Worm (Caenorhabditis elegans) whole organism, L2 larva: ENCODE results near the gene T20B3.1.

Experiments used
- R02D3.7 ChIP-seq: fragments of 150-350 bp; optimal IDR thresholded peaks from 2 replicates; lab custom pipeline; 2014; ENCODE audit warnings: missing biosample characterization, missing genetic modification characterization
- Y55F3AM.14 ChIP-seq: fragments of 200-800 bp; sonication (Bioruptor generic); optimal IDR thresholded peaks from 2 replicates; lab custom pipeline; 2018; ENCODE audit warnings: mild to moderate bottlenecking, missing genetic modification characterization, missing compliant biosample characterization
- alr-1 ChIP-seq: fragments of 150-350 bp; optimal IDR thresholded peaks from 2 replicates; lab custom pipeline; 2014; ENCODE audit warnings: missing biosample characterization, missing genetic modification characterization
- ama-1 ChIP-seq: fragments of 150-350 bp; optimal IDR thresholded peaks from 2 replicates; lab custom pipeline; 2018; ENCODE audit warnings: inconsistent platforms
- ceh-82 ChIP-seq: fragments of 150-350 bp; optimal IDR thresholded peaks from 2 replicates; lab custom pipeline; 2014; ENCODE audit warnings: missing biosample characterization, missing genetic modification characterization
- crh-2 ChIP-seq: sonication (generic microtip); optimal IDR thresholded peaks from 2 replicates; lab custom pipeline; 2017; ENCODE audit warnings: missing biosample characterization, missing genetic modification characterization
- dmd-4 ChIP-seq: sonication (generic microtip); optimal IDR thresholded peaks from 2 replicates; lab custom pipeline; 2017; ENCODE audit warnings: missing biosample characterization, missing genetic modification characterization
- elt-1 ChIP-seq: fragments of 150-350 bp; optimal IDR thresholded peaks from 2 replicates; lab custom pipeline; 2014; ENCODE audit warnings: missing biosample characterization, missing genetic modification characterization
- elt-3 ChIP-seq: sonication (generic microtip); optimal IDR thresholded peaks from 2 replicates; lab custom pipeline; 2017; ENCODE audit warnings: missing biosample characterization, missing genetic modification characterization
- fos-1 ChIP-seq: fragments of 150-350 bp; optimal IDR thresholded peaks from 2 replicates; lab custom pipeline; 2014; ENCODE audit warnings: missing biosample characterization, missing genetic modification characterization
- gmeb-1 ChIP-seq: fragments of 150-350 bp; optimal IDR thresholded peaks from 2 replicates; lab custom pipeline; 2014; ENCODE audit warnings: missing biosample characterization, missing genetic modification characterization
- lin-11 ChIP-seq: fragments of 150-350 bp; sonication (generic microtip); optimal IDR thresholded peaks from 2 replicates; lab custom pipeline; 2014; ENCODE audit warnings: missing biosample characterization, missing genetic modification characterization, inconsistent platforms, mixed read lengths
- lin-13 ChIP-seq: fragments of 150-350 bp; optimal IDR thresholded peaks from 2 replicates; lab custom pipeline; 2014; ENCODE audit warnings: missing biosample characterization, missing genetic modification reagents, missing genetic modification characterization
- lsy-2 ChIP-seq, 2 experiments: fragments of 150-350 bp in 1 of 2; sonication (generic microtip) in 1 of 2; optimal IDR thresholded peaks; 2 replicates each; lab custom pipeline; 2014 to 2017; ENCODE audit warnings: missing biosample characterization in 2 of 2, missing genetic modification characterization in 2 of 2
- mab-5 ChIP-seq: fragments of 150-350 bp; optimal IDR thresholded peaks from 2 replicates; lab custom pipeline; 2014; ENCODE audit warnings: missing biosample characterization, missing genetic modification characterization
- mbf-1 ChIP-seq: sonication (generic microtip); optimal IDR thresholded peaks from 2 replicates; lab custom pipeline; 2017; ENCODE audit warnings: missing biosample characterization, missing genetic modification characterization
- mdl-1 ChIP-seq, 2 experiments: fragments of 150-350 bp in 1 of 2; sonication (generic microtip) in 1 of 2; optimal IDR thresholded peaks; 2 replicates each; lab custom pipeline; 2017; ENCODE audit warnings: missing biosample characterization in 2 of 2, missing genetic modification characterization in 2 of 2
- nhr-10 ChIP-seq: sonication (generic microtip); optimal IDR thresholded peaks from 2 replicates; lab custom pipeline; 2017; ENCODE audit warnings: missing biosample characterization, missing genetic modification characterization
- nhr-11 ChIP-seq: fragments of 150-350 bp; optimal IDR thresholded peaks from 2 replicates; lab custom pipeline; 2014; ENCODE audit warnings: missing biosample characterization, missing genetic modification characterization
- nhr-12 ChIP-seq: fragments of 150-350 bp; optimal IDR thresholded peaks from 2 replicates; lab custom pipeline; 2014; ENCODE audit warnings: missing biosample characterization, missing genetic modification characterization
- nhr-129 ChIP-seq: fragments of 150-350 bp; optimal IDR thresholded peaks from 2 replicates; lab custom pipeline; 2014; ENCODE audit warnings: missing biosample characterization, missing genetic modification characterization
- nhr-21 ChIP-seq: fragments of 150-350 bp; optimal IDR thresholded peaks from 2 replicates; lab custom pipeline; 2014; ENCODE audit warnings: missing biosample characterization, missing genetic modification characterization
- nhr-23 ChIP-seq: fragments of 150-350 bp; optimal IDR thresholded peaks from 2 replicates; lab custom pipeline; 2014; ENCODE audit warnings: missing biosample characterization, missing genetic modification reagents, missing genetic modification characterization
- nhr-237 ChIP-seq: fragments of 150-350 bp; optimal IDR thresholded peaks from 2 replicates; lab custom pipeline; 2014; ENCODE audit warnings: missing biosample characterization, missing genetic modification characterization
- nhr-25 ChIP-seq: fragments of 150-350 bp; sonication (generic microtip); optimal IDR thresholded peaks from 3 replicates; lab custom pipeline; 2014; ENCODE audit warnings: missing biosample characterization, missing genetic modification characterization
- nhr-6 ChIP-seq: fragments of 150-350 bp; optimal IDR thresholded peaks from 2 replicates; lab custom pipeline; 2014; ENCODE audit warnings: missing biosample characterization, missing genetic modification characterization
- peb-1 ChIP-seq: fragments of 150-350 bp; optimal IDR thresholded peaks from 2 replicates; lab custom pipeline; 2014; ENCODE audit warnings: missing biosample characterization, missing genetic modification characterization
- sem-4 ChIP-seq: fragments of 150-350 bp; optimal IDR thresholded peaks from 2 replicates; lab custom pipeline; 2014; ENCODE audit warnings: missing biosample characterization, missing genetic modification reagents, missing genetic modification characterization
- skn-1 ChIP-seq: sonication (generic microtip); optimal IDR thresholded peaks from 2 replicates; lab custom pipeline; 2017; ENCODE audit warnings: missing biosample characterization, missing genetic modification characterization
- sma-3 ChIP-seq: sonication (generic microtip); optimal IDR thresholded peaks from 2 replicates; lab custom pipeline; 2016; ENCODE audit warnings: missing genetic modification reagents, missing genetic modification characterization, missing compliant biosample characterization
- sma-9 ChIP-seq, 2 experiments: fragments of 150-350 bp in 1 of 2; sonication (generic microtip) in 1 of 2; optimal IDR thresholded peaks; 2 replicates each; lab custom pipeline; 2014 to 2016; ENCODE audit warnings: missing genetic modification characterization in 2 of 2, mild to moderate bottlenecking in 1 of 2, missing biosample characterization in 1 of 2, missing compliant biosample characterization in 1 of 2, missing genetic modification reagents in 1 of 2, moderate library complexity in 1 of 2
- unc-55 ChIP-seq: fragments of 150-350 bp; sonication (generic microtip); optimal IDR thresholded peaks from 3 replicates; lab custom pipeline; 2014; ENCODE audit warnings: missing biosample characterization, missing genetic modification reagents, missing genetic modification characterization
- unc-62 ChIP-seq: fragments of 150-350 bp; optimal IDR thresholded peaks from 2 replicates; lab custom pipeline; 2014; ENCODE audit warnings: missing biosample characterization, missing genetic modification reagents, missing genetic modification characterization
- zag-1 ChIP-seq: fragments of 150-350 bp; optimal IDR thresholded peaks from 2 replicates; lab custom pipeline; 2014; ENCODE audit warnings: missing biosample characterization, missing genetic modification characterization
- ztf-1 ChIP-seq: fragments of 200-800 bp; sonication (Bioruptor generic); conservative IDR thresholded peaks from 2 replicates; pipeline ENCODE4 v1.3.6; 2022; ENCODE audit warnings: missing genetic modification characterization, missing compliant biosample characterization
- ztf-11 ChIP-seq: sonication (generic microtip); optimal IDR thresholded peaks from 2 replicates; lab custom pipeline; 2017; ENCODE audit warnings: missing biosample characterization, missing genetic modification characterization
- ztf-4 ChIP-seq: fragments of 150-350 bp; optimal IDR thresholded peaks from 2 replicates; lab custom pipeline; 2014; ENCODE audit warnings: missing biosample characterization, missing genetic modification characterization

The T20B3.1 gene

ce11 chrV:16780554-16780953, 34.8 kb upstream of the T20B3.1 start:
- TF ChIP-seq lin-11 (tag; lab: Kevin White, UChicago) (no peak), mdl-1 (tag; optimal IDR thresholded peaks at IDR 0.05; lab: Kevin White, UChicago) (no peak), nhr-21 (peak; percentile 41), ztf-1 (GFP tag; lab: Robert Waterston, UW) (no peak), nhr-11 (no peak), nhr-23 (tag; lab: Kevin White, UChicago) (no peak), mab-5 (tag; lab: Kevin White, UChicago) (no peak), skn-1 (tag; lab: Kevin White, UChicago) (no peak), Y55F3AM.14 (GFP tag; lab: Kevin White, UChicago) (no peak), alr-1 (tag; lab: Kevin White, UChicago) (no peak), nhr-12 (tag; lab: Kevin White, UChicago) (no peak), sma-3 (peak; percentile 27), elt-1 (no peak), crh-2 (tag; lab: Kevin White, UChicago) (no peak), sma-9 (GFP tag; optimal IDR thresholded peaks at IDR 0.05; lab: Kevin White, UChicago) (peak; percentile 41), sma-9 (tag; optimal IDR thresholded peaks at IDR 0.05; lab: Kevin White, UChicago) (no peak), ceh-82 (no peak), nhr-10 (tag; lab: Kevin White, UChicago) (no peak), gmeb-1 (tag; lab: Kevin White, UChicago) (no peak), elt-3 (no peak), ama-1 (lab: Kevin White, UChicago) (no peak), nhr-129 (tag; lab: Kevin White, UChicago) (no peak)
- TF ChIP-seq, all 48 proteins: peak for 3

ce11 chrV:16781974-16782373, 33.4 kb upstream of the T20B3.1 start:
- TF ChIP-seq lin-11 (tag; lab: Kevin White, UChicago), result no peak
- TF ChIP-seq sma-9 (GFP tag; optimal IDR thresholded peaks at IDR 0.05; lab: Kevin White, UChicago), result no peak
- TF ChIP-seq sma-9 (tag; optimal IDR thresholded peaks at IDR 0.05; lab: Kevin White, UChicago), result no peak
- no peak for TF ChIP-seq unc-62 (GFP tag; lab: Kevin White, UChicago)
- TF ChIP-seq sem-4 (tag; lab: Kevin White, UChicago), result no peak
- TF ChIP-seq nhr-6 (tag; lab: Kevin White, UChicago), result no peak
- TF ChIP-seq Y55F3AM.14 (GFP tag; lab: Kevin White, UChicago), result no peak
- TF ChIP-seq dmd-4, result no peak
- TF ChIP-seq nhr-25 (tag; lab: Kevin White, UChicago), result no peak
- TF ChIP-seq fos-1 (tag; lab: Kevin White, UChicago), result no peak
- no peak for TF ChIP-seq nhr-23 (tag; lab: Kevin White, UChicago)
- TF ChIP-seq sma-3, result no peak
- TF ChIP-seq elt-3, result no peak
- TF ChIP-seq mab-5 (tag; lab: Kevin White, UChicago), result no peak

- no peak for TF ChIP-seq ceh-82
- TF ChIP-seq peb-1 (tag; lab: Kevin White, UChicago), result no peak
- TF ChIP-seq nhr-129 (tag; lab: Kevin White, UChicago), result no peak
- no peak for TF ChIP-seq ama-1 (lab: Kevin White, UChicago)
- TF ChIP-seq ztf-1 (GFP tag; lab: Robert Waterston, UW), result no peak
Observed at ce11 chrV:16784806-16785205, 30.6 kb upstream of the T20B3.1 start.

ce11 chrV:16786012-16786411, 29.3 kb upstream of the T20B3.1 start:
- TF ChIP-seq unc-55 (GFP tag; lab: Kevin White, UChicago) (no peak), lin-13 (GFP tag; lab: Kevin White, UChicago) (no peak), zag-1 (tag; lab: Kevin White, UChicago) (no peak), gmeb-1 (tag; lab: Kevin White, UChicago) (no peak), ztf-4 (tag; lab: Kevin White, UChicago) (no peak), sem-4 (tag; lab: Kevin White, UChicago) (no peak)

- no peak for TF ChIP-seq peb-1 (tag; lab: Kevin White, UChicago)
- no peak for TF ChIP-seq crh-2 (tag; lab: Kevin White, UChicago)
- TF ChIP-seq nhr-6 (tag; lab: Kevin White, UChicago), result no peak
- TF ChIP-seq zag-1 (tag; lab: Kevin White, UChicago), result no peak
- no peak for TF ChIP-seq ztf-4 (tag; lab: Kevin White, UChicago)
- no peak for TF ChIP-seq nhr-237 (tag; lab: Kevin White, UChicago)
- TF ChIP-seq R02D3.7, result no peak
- TF ChIP-seq nhr-129 (tag; lab: Kevin White, UChicago), result no peak
- TF ChIP-seq fos-1 (tag; lab: Kevin White, UChicago), result no peak
- TF ChIP-seq ztf-1 (GFP tag; lab: Robert Waterston, UW), result no peak
- TF ChIP-seq mbf-1, result no peak
- TF ChIP-seq nhr-11, result no peak
- TF ChIP-seq nhr-23 (tag; lab: Kevin White, UChicago), result no peak
- TF ChIP-seq lsy-2 (tag; optimal IDR thresholded peaks at IDR 0.05; lab: Kevin White, UChicago), result no peak
- no peak for TF ChIP-seq alr-1 (tag; lab: Kevin White, UChicago)
- no peak for TF ChIP-seq ztf-11 (tag; lab: Kevin White, UChicago)
- TF ChIP-seq skn-1 (tag; lab: Kevin White, UChicago), result no peak
Observed at ce11 chrV:16788967-16789366, 26.4 kb upstream of the T20B3.1 start, which contains the start of gene immt-2. Gene immt-2 (plus strand): TSS chrV:16789267.
